Worm (Caenorhabditis elegans) whole organism, young adult: ENCODE data around the gene W09G10.9.

Experiments used
- B0261.1 ChIP-seq: sonication (generic microtip); optimal IDR thresholded peaks from 2 replicates; lab custom pipeline; 2016; ENCODE audit warnings: mild to moderate bottlenecking, missing genetic modification characterization, moderate library complexity, missing compliant biosample characterization
- F23B12.7 ChIP-seq: sonication (generic microtip); optimal IDR thresholded peaks from 2 replicates; lab custom pipeline; 2017; ENCODE audit warnings: missing genetic modification characterization, mild to moderate bottlenecking, missing compliant biosample characterization, antibody characterized with exemption, moderate library complexity; ENCODE audit not compliant: insufficient read depth
- F33H1.4 ChIP-seq: fragments of 200-800 bp; sonication (Bioruptor generic); IDR thresholded peaks from 2 replicates; pipeline ENCODE4 v1.3.6; 2022; ENCODE audit warnings: missing genetic modification reagents, missing genetic modification characterization, missing compliant biosample characterization
- F57A8.1 ChIP-seq: fragments of 200-800 bp; sonication (Bioruptor generic); optimal IDR thresholded peaks from 2 replicates; lab custom pipeline; 2018; ENCODE audit warnings: mild to moderate bottlenecking, missing genetic modification characterization, moderate library complexity, missing compliant biosample characterization
- F57C9.4 ChIP-seq: sonication (generic microtip); optimal IDR thresholded peaks from 2 replicates; lab custom pipeline; 2017; ENCODE audit warnings: mild to moderate bottlenecking, missing genetic modification characterization, missing compliant biosample characterization
- K11D2.4 ChIP-seq: fragments of 200-800 bp; sonication (Bioruptor generic); IDR thresholded peaks from 2 replicates; pipeline ENCODE4 v1.3.6; 2022; ENCODE audit warnings: missing genetic modification reagents, missing genetic modification characterization, missing compliant biosample characterization
- T07F8.4 ChIP-seq: sonication (generic microtip); optimal IDR thresholded peaks from 2 replicates; lab custom pipeline; 2016; ENCODE audit warnings: mild to moderate bottlenecking, missing genetic modification characterization, moderate library complexity, missing compliant biosample characterization
- Y53G8AR.9 ChIP-seq: fragments of 200-800 bp; sonication (Bioruptor generic); conservative IDR thresholded peaks from 2 replicates; pipeline ENCODE4 v1.3.6; 2022; ENCODE audit warnings: missing genetic modification reagents, missing genetic modification characterization, missing compliant biosample characterization
- Y56A3A.18 ChIP-seq: fragments of 200-800 bp; sonication (Bioruptor generic); IDR thresholded peaks from 2 replicates; pipeline ENCODE4 v1.3.6; 2022; ENCODE audit warnings: missing genetic modification reagents, missing genetic modification characterization, missing compliant biosample characterization
- Y67H2A.10 ChIP-seq: fragments of 200-800 bp; sonication (Bioruptor generic); conservative IDR thresholded peaks from 2 replicates; pipeline ENCODE4 v1.3.6; 2022; ENCODE audit warnings: missing genetic modification reagents, missing genetic modification characterization, missing compliant biosample characterization
- athp-1 ChIP-seq: sonication (generic microtip); optimal IDR thresholded peaks from 2 replicates; lab custom pipeline; 2017; ENCODE audit warnings: mild to moderate bottlenecking, missing genetic modification characterization, missing compliant biosample characterization
- attf-3 ChIP-seq: fragments of 200-800 bp; sonication (Bioruptor generic); conservative IDR thresholded peaks from 2 replicates; pipeline ENCODE4 v1.3.6; 2022; ENCODE audit warnings: missing genetic modification reagents, missing genetic modification characterization, missing compliant biosample characterization
- attf-6 ChIP-seq: fragments of 200-800 bp; sonication (Bioruptor generic); IDR thresholded peaks from 2 replicates; pipeline ENCODE4 v1.3.6; 2022; ENCODE audit warnings: missing genetic modification reagents, missing genetic modification characterization, missing compliant biosample characterization
- ceh-40 ChIP-seq: fragments of 200-800 bp; sonication (Bioruptor generic); IDR thresholded peaks from 2 replicates; pipeline ENCODE4 v1.3.6; 2022; ENCODE audit warnings: missing genetic modification characterization, missing compliant biosample characterization
- dox-1 ChIP-seq: fragments of 200-800 bp; sonication (Bioruptor generic); IDR thresholded peaks from 2 replicates; pipeline ENCODE4 v1.3.6; 2022; ENCODE audit warnings: missing genetic modification reagents, missing genetic modification characterization, missing compliant biosample characterization
- dpff-1 ChIP-seq: sonication (generic microtip); optimal IDR thresholded peaks from 2 replicates; lab custom pipeline; 2017; ENCODE audit warnings: mild to moderate bottlenecking, missing genetic modification characterization, missing compliant biosample characterization
- dpl-1 ChIP-seq: fragments of 150-350 bp; optimal IDR thresholded peaks from 2 replicates; lab custom pipeline; 2014; ENCODE audit warnings: missing biosample characterization, missing genetic modification reagents, missing genetic modification characterization
- egl-44 ChIP-seq: fragments of 200-800 bp; sonication (Bioruptor generic); IDR thresholded peaks from 2 replicates; pipeline ENCODE4 v1.3.6; 2022; ENCODE audit warnings: missing genetic modification reagents, missing genetic modification characterization, missing compliant biosample characterization
- egrh-3 ChIP-seq: fragments of 200-800 bp; sonication (Bioruptor generic); IDR thresholded peaks from 2 replicates; pipeline ENCODE4 v1.3.6; 2022; ENCODE audit warnings: missing genetic modification reagents, missing genetic modification characterization, missing compliant biosample characterization
- hlh-12 ChIP-seq: sonication (generic microtip); optimal IDR thresholded peaks from 2 replicates; lab custom pipeline; 2016; ENCODE audit warnings: missing genetic modification characterization, missing compliant biosample characterization
- hlh-26 ChIP-seq: fragments of 200-800 bp; sonication (Bioruptor generic); conservative IDR thresholded peaks from 2 replicates; pipeline ENCODE4 v1.3.6; 2022; ENCODE audit warnings: missing genetic modification reagents, missing genetic modification characterization, missing compliant biosample characterization
- hmg-20 ChIP-seq: fragments of 200-800 bp; sonication (Bioruptor generic); IDR thresholded peaks from 2 replicates; pipeline ENCODE4 v1.3.6; 2022; ENCODE audit warnings: missing genetic modification reagents, missing genetic modification characterization, missing compliant biosample characterization
- hrde-1 ChIP-seq: sonication (generic microtip); optimal IDR thresholded peaks from 2 replicates; lab custom pipeline; 2016; ENCODE audit warnings: missing genetic modification characterization, mild to moderate bottlenecking, missing compliant biosample characterization, moderate library complexity, missing genotype, missing genetic modification reagents, borderline replicate concordance
- hsf-1 ChIP-seq: fragments of 200-800 bp; sonication (Bioruptor generic); IDR thresholded peaks from 2 replicates; pipeline ENCODE4 v1.3.6; 2022; ENCODE audit warnings: missing genetic modification reagents, missing genetic modification characterization, missing compliant biosample characterization
- let-607 ChIP-seq, 2 experiments: fragments of 200-800 bp in 1 of 2; sonication (Bioruptor generic) in 1 of 2; sonication (generic microtip) in 1 of 2; optimal IDR thresholded peaks; 2 replicates each; lab custom pipeline; 2016 to 2018; ENCODE audit warnings: mild to moderate bottlenecking in 2 of 2, missing compliant biosample characterization in 2 of 2, missing genetic modification characterization in 2 of 2, moderate library complexity in 2 of 2, missing genotype in 1 of 2
- lin-26 ChIP-seq: fragments of 200-800 bp; sonication (Bioruptor generic); IDR thresholded peaks from 2 replicates; pipeline ENCODE4 v1.3.6; 2022; ENCODE audit warnings: missing genetic modification reagents, missing genetic modification characterization, missing compliant biosample characterization
- madf-10 ChIP-seq: sonication (generic microtip); optimal IDR thresholded peaks from 2 replicates; lab custom pipeline; 2016; ENCODE audit warnings: mild to moderate bottlenecking, missing genetic modification characterization, missing compliant biosample characterization
- nhr-27 ChIP-seq: fragments of 200-800 bp; sonication (Bioruptor generic); optimal IDR thresholded peaks from 2 replicates; lab custom pipeline; 2018; ENCODE audit warnings: mild to moderate bottlenecking, missing genetic modification characterization, moderate library complexity, missing compliant biosample characterization
- nhr-80 ChIP-seq: sonication (generic microtip); optimal IDR thresholded peaks from 2 replicates; lab custom pipeline; 2016; ENCODE audit warnings: missing genetic modification characterization, missing compliant biosample characterization
- nhr-90 ChIP-seq: sonication (generic microtip); optimal IDR thresholded peaks from 2 replicates; lab custom pipeline; 2016; ENCODE audit warnings: missing genotype, mild to moderate bottlenecking, missing genetic modification characterization, missing compliant biosample characterization
- rec-8 ChIP-seq, 2 experiments: sonication (generic microtip); optimal IDR thresholded peaks; 2 replicates each; lab custom pipeline; 2016; ENCODE audit warnings: mild to moderate bottlenecking in 2 of 2, missing genetic modification characterization in 2 of 2, missing genetic modification reagents in 2 of 2, missing genotype in 2 of 2, missing biosample characterization in 1 of 2, missing compliant biosample characterization in 1 of 2, moderate library complexity in 1 of 2
- rpc-1 ChIP-seq, 2 experiments: fragments of 150-350 bp in 1 of 2; sonication (generic microtip) in 1 of 2; optimal IDR thresholded peaks; 2 replicates each; lab custom pipeline; 2014 to 2018; ENCODE audit warnings: missing biosample characterization in 1 of 2, missing genetic modification characterization in 1 of 2, missing genetic modification reagents in 1 of 2, missing genotype in 1 of 2
- snpc-1.3 ChIP-seq: sonication (generic microtip); optimal IDR thresholded peaks from 2 replicates; lab custom pipeline; 2017; ENCODE audit warnings: missing genetic modification characterization, mild to moderate bottlenecking, missing compliant biosample characterization, antibody characterized with exemption, moderate library complexity, missing genotype, missing genetic modification reagents; ENCODE audit not compliant: insufficient read depth
- snpc-3.4 ChIP-seq: sonication (generic microtip); optimal IDR thresholded peaks from 2 replicates; lab custom pipeline; 2017; ENCODE audit warnings: missing genetic modification characterization, mild to moderate bottlenecking, missing compliant biosample characterization, antibody characterized with exemption, moderate library complexity, missing genotype, missing genetic modification reagents
- snpc-4 ChIP-seq, 5 experiments: fragments of 150-350 bp in 1 of 5; sonication (generic microtip) in 4 of 5; optimal IDR thresholded peaks; 2 replicates each; lab custom pipeline; 2014 to 2018; ENCODE audit warnings: missing genetic modification characterization in 5 of 5, missing biosample characterization in 3 of 5, antibody characterized with exemption in 2 of 5, mild to moderate bottlenecking in 2 of 5, missing compliant biosample characterization in 2 of 5, missing genotype in 2 of 5, moderate library complexity in 2 of 5, missing genetic modification reagents in 1 of 5
- sptf-2 ChIP-seq: fragments of 200-800 bp; sonication (Bioruptor generic); optimal IDR thresholded peaks from 2 replicates; lab custom pipeline; 2018; ENCODE audit warnings: mild to moderate bottlenecking, missing genetic modification characterization, missing compliant biosample characterization
- tbx-9 ChIP-seq: sonication (generic microtip); optimal IDR thresholded peaks from 2 replicates; lab custom pipeline; 2016; ENCODE audit warnings: borderline replicate concordance, missing genetic modification characterization, inconsistent platforms, missing compliant biosample characterization
- unc-130 ChIP-seq: sonication (generic microtip); optimal IDR thresholded peaks from 2 replicates; lab custom pipeline; 2016; ENCODE audit warnings: missing genetic modification reagents, missing genetic modification characterization, missing compliant biosample characterization
- unc-62 ChIP-seq: fragments of 150-350 bp; optimal IDR thresholded peaks from 2 replicates; lab custom pipeline; 2014; ENCODE audit warnings: missing biosample characterization, missing genetic modification reagents, missing genetic modification characterization
- xnd-1 ChIP-seq: sonication (generic microtip); optimal IDR thresholded peaks from 2 replicates; lab custom pipeline; 2016; ENCODE audit warnings: missing genotype, missing genetic modification reagents, missing genetic modification characterization, missing compliant biosample characterization
- zfh-2 ChIP-seq: fragments of 200-800 bp; sonication (Bioruptor generic); conservative IDR thresholded peaks from 2 replicates; pipeline ENCODE4 v1.3.6; 2022; ENCODE audit warnings: missing genetic modification reagents, missing genetic modification characterization, missing compliant biosample characterization
- zim-3 ChIP-seq: sonication (generic microtip); optimal IDR thresholded peaks from 2 replicates; lab custom pipeline; 2017; ENCODE audit warnings: mild to moderate bottlenecking, missing genetic modification characterization, moderate library complexity, missing compliant biosample characterization
- ztf-22 ChIP-seq: fragments of 200-800 bp; sonication (Bioruptor generic); optimal IDR thresholded peaks from 2 replicates; lab custom pipeline; 2018; ENCODE audit warnings: mild to moderate bottlenecking, missing genetic modification characterization, moderate library complexity, missing compliant biosample characterization
- ztf-28 ChIP-seq: fragments of 200-800 bp; sonication (Bioruptor generic); IDR thresholded peaks from 2 replicates; pipeline ENCODE4 v1.3.6; 2022; ENCODE audit warnings: missing genetic modification reagents, missing genetic modification characterization, missing compliant biosample characterization
- ztf-3 ChIP-seq: fragments of 200-800 bp; sonication (Bioruptor generic); optimal IDR thresholded peaks from 2 replicates; lab custom pipeline; 2018; ENCODE audit warnings: mild to moderate bottlenecking, missing genetic modification characterization, missing compliant biosample characterization

The W09G10.9 gene

ce11 chrII:3518961-3519544 is 2.5 kb upstream of the W09G10.9 start, which contains the start of gene clec-126:
Gene clec-126 (plus strand): TSS chrII:3519494.
- TF ChIP-seq tbx-9 (no peak), dox-1 (GFP tag; lab: Robert Waterston, UW) (peak; percentile 89), attf-6 (no peak), B0261.1 (tag; lab: Kevin White, UChicago) (peak; percentile 97), unc-130 (peak; percentile 80), hlh-12 (tag; lab: Kevin White, UChicago) (peak; percentile 29), unc-62 (no peak), F33H1.4 (GFP tag; lab: Robert Waterston, UW) (peak; percentile 42), zfh-2 (GFP tag; lab: Robert Waterston, UW) (peak; percentile 50; the same call in 1 of the 2 replicates), ztf-3 (GFP tag; lab: Kevin White, UChicago) (no peak), nhr-80 (peak; percentile 69), ztf-28 (0 out of 2 replicates have a peak, but pooled peaks have one; percentile 57), athp-1 (tag; lab: Kevin White, UChicago) (peak; percentile 87), let-607 (tag; optimal IDR thresholded peaks at IDR 0.05; lab: Kevin White, UChicago) (peak; percentile 11 to 75), K11D2.4 (GFP tag; lab: Robert Waterston, UW) (peak; percentile 50; the same call in 1 of the 2 replicates), dpl-1 (GFP tag; lab: Kevin White, UChicago) (peak; percentile 31), zim-3 (tag; lab: Kevin White, UChicago) (peak; percentile 46), hlh-26 (no peak), snpc-1.3 (tag; lab: Kevin White, UChicago) (peak; percentile 80), Y53G8AR.9 (peak; percentile 59; the same call in 1 of the 2 replicates), F57C9.4 (tag; lab: Kevin White, UChicago) (no peak), madf-10 (tag; lab: Kevin White, UChicago) (peak; percentile 87), ceh-40 (GFP tag; lab: Robert Waterston, UW) (no peak), sptf-2 (GFP tag; lab: Kevin White, UChicago) (peak; percentile 28), egl-44 (peak; percentile 73), T07F8.4 (peak; percentile 90), xnd-1 (tag; lab: Kevin White, UChicago) (peak; percentile 26), nhr-27 (tag; lab: Kevin White, UChicago) (no peak), Y56A3A.18 (peak; percentile 73; the same call in 1 of the 2 replicates), snpc-3.4 (tag; lab: Kevin White, UChicago) (peak; percentile 62), hsf-1 (GFP tag; lab: Robert Waterston, UW) (0 out of 2 replicates have a peak, but pooled peaks have one; percentile 33), snpc-4 (GFP tag; optimal IDR thresholded peaks at IDR 0.05; lab: Kevin White, UChicago) (peak; percentile 75), snpc-4 (tag; optimal IDR thresholded peaks at IDR 0.05; lab: Kevin White, UChicago) (peak; percentile 50 to 85 (median 82)), F57A8.1 (GFP tag; lab: Kevin White, UChicago) (peak; percentile 54), rec-8 (tag; optimal IDR thresholded peaks at IDR 0.05; lab: Kevin White, UChicago) (peak; percentile 66 to 75), hmg-20 (GFP tag; lab: Robert Waterston, UW) (0 out of 2 replicates have a peak, but pooled peaks have one; percentile 47), lin-26 (GFP tag; lab: Robert Waterston, UW) (peak; percentile 87), ztf-22 (GFP tag; lab: Kevin White, UChicago) (peak; percentile 56), F23B12.7 (tag; lab: Kevin White, UChicago) (peak; percentile 76), rpc-1 (optimal IDR thresholded peaks at IDR 0.05; lab: Kevin White, UChicago) (peak; percentile 88), rpc-1 (tag; optimal IDR thresholded peaks at IDR 0.05; lab: Kevin White, UChicago) (peak; percentile 89), egrh-3 (GFP tag; lab: Robert Waterston, UW) (peak; percentile 54), attf-3 (GFP tag; lab: Robert Waterston, UW) (peak; percentile 62; the same call in 1 of the 2 replicates), dpff-1 (tag; lab: Kevin White, UChicago) (no peak), nhr-90 (peak; percentile 96), Y67H2A.10 (GFP tag; lab: Robert Waterston, UW) (no peak), hrde-1 (tag; lab: Kevin White, UChicago) (peak; percentile 56)
